Fruit fly (Drosophila melanogaster): ENCODE measurements around the gene EMC6.

dm6 chr3R:25056488-25057157, 31.8 kb upstream of the EMC6 start:
- TF ChIP-seq CG8478 (optimal IDR thresholded peaks at IDR 0.05), result no peak
- no peak for TF ChIP-seq CTCF (optimal IDR thresholded peaks at IDR 0.05)

Data from S2 (cell line).